Worm (Caenorhabditis elegans) whole organism, young adult: ENCODE measurements around the gene C16C10.9.

ENCODE experiments used
- F22D6.2 ChIP-seq: sonication (generic microtip); optimal IDR thresholded peaks from 2 replicates; lab custom pipeline; 2016; ENCODE audit warnings: mild to moderate bottlenecking, missing genetic modification characterization, missing compliant biosample characterization
- F39B2.1 ChIP-seq: fragments of 200-800 bp; sonication (Bioruptor generic); IDR thresholded peaks from 2 replicates; pipeline ENCODE4 v1.3.6; 2022; ENCODE audit warnings: missing genetic modification reagents, missing genetic modification characterization, missing compliant biosample characterization
- F49E8.2 ChIP-seq: sonication (generic microtip); optimal IDR thresholded peaks from 3 replicates; lab custom pipeline; 2017; ENCODE audit warnings: missing genetic modification characterization, mild to moderate bottlenecking, missing compliant biosample characterization, antibody characterized with exemption, moderate library complexity; ENCODE audit not compliant: insufficient read depth
- F57A8.1 ChIP-seq: fragments of 200-800 bp; sonication (Bioruptor generic); optimal IDR thresholded peaks from 2 replicates; lab custom pipeline; 2018; ENCODE audit warnings: mild to moderate bottlenecking, missing genetic modification characterization, moderate library complexity, missing compliant biosample characterization
- Y53G8AR.9 ChIP-seq: fragments of 200-800 bp; sonication (Bioruptor generic); conservative IDR thresholded peaks from 2 replicates; pipeline ENCODE4 v1.3.6; 2022; ENCODE audit warnings: missing genetic modification reagents, missing genetic modification characterization, missing compliant biosample characterization
- egl-18 ChIP-seq: fragments of 200-800 bp; sonication (Bioruptor generic); IDR thresholded peaks from 2 replicates; pipeline ENCODE4 v1.3.6; 2022; ENCODE audit warnings: missing genetic modification reagents, missing genetic modification characterization, missing compliant biosample characterization
- gei-17 ChIP-seq: fragments of 200-800 bp; sonication (Bioruptor generic); optimal IDR thresholded peaks from 2 replicates; lab custom pipeline; 2018; ENCODE audit warnings: mild to moderate bottlenecking, missing genetic modification characterization, missing compliant biosample characterization
- hrde-1 ChIP-seq: sonication (generic microtip); optimal IDR thresholded peaks from 2 replicates; lab custom pipeline; 2016; ENCODE audit warnings: missing genetic modification characterization, mild to moderate bottlenecking, missing compliant biosample characterization, moderate library complexity, missing genotype, missing genetic modification reagents, borderline replicate concordance
- lin-54 ChIP-seq: fragments of 200-800 bp; sonication (Bioruptor generic); optimal IDR thresholded peaks from 2 replicates; lab custom pipeline; 2018; ENCODE audit warnings: mild to moderate bottlenecking, missing genetic modification characterization, missing compliant biosample characterization
- nhr-80 ChIP-seq: sonication (generic microtip); optimal IDR thresholded peaks from 2 replicates; lab custom pipeline; 2016; ENCODE audit warnings: missing genetic modification characterization, missing compliant biosample characterization
- unc-130 ChIP-seq: sonication (generic microtip); optimal IDR thresholded peaks from 2 replicates; lab custom pipeline; 2016; ENCODE audit warnings: missing genetic modification reagents, missing genetic modification characterization, missing compliant biosample characterization
- unc-62 ChIP-seq: fragments of 150-350 bp; optimal IDR thresholded peaks from 2 replicates; lab custom pipeline; 2014; ENCODE audit warnings: missing biosample characterization, missing genetic modification reagents, missing genetic modification characterization
- zfh-2 ChIP-seq: fragments of 200-800 bp; sonication (Bioruptor generic); conservative IDR thresholded peaks from 2 replicates; pipeline ENCODE4 v1.3.6; 2022; ENCODE audit warnings: missing genetic modification reagents, missing genetic modification characterization, missing compliant biosample characterization

DNA sequence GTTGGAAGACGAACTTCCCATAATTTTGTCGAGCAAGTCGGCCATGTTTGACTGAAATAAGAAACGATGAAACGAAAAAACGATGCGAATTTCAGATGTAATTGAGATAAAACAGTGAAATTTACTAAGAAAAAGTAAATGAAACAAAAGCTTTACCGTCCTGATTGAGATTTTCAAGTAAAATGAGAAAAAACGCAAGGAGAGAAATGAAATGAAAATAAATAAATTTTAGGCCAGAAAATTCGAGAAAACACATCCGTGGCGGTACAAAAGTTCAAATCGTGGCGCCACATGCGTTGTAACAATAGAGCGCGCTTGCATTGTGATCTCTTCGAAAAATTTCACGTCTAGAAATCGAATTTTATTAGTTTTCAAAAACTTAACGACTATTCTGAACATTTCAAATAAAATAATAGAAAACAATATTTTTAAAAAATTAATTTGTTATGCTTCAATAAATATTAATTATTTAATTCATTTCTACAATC lies 19.0 kb upstream of the C16C10.9 start, which contains the start of the genes hrde-1 and C16C10.13:
- TF ChIP-seq F39B2.1 (no peak), F57A8.1 (GFP tag; lab: Kevin White, UChicago) (no peak), gei-17 (GFP tag; lab: Kevin White, UChicago) (no peak), F49E8.2 (tag; lab: Kevin White, UChicago) (peak; percentile 93), Y53G8AR.9 (GFP tag; lab: Robert Waterston, UW) (peak; percentile 44; the same call in 1 of the 2 replicates), egl-18 (GFP tag; lab: Robert Waterston, UW) (no peak), hrde-1 (tag; lab: Kevin White, UChicago) (peak; percentile 98), unc-62 (GFP tag; lab: Kevin White, UChicago) (no peak), lin-54 (GFP tag; lab: Kevin White, UChicago) (peak; percentile 88), F22D6.2 (tag; lab: Kevin White, UChicago) (no peak), zfh-2 (GFP tag; lab: Robert Waterston, UW) (no peak), nhr-80 (tag; lab: Kevin White, UChicago) (no peak), unc-130 (peak; percentile 93)
